Worm (Caenorhabditis elegans) whole organism, L2 larva: Measurements from ENCODE around the gene col-178.

Source experiments
- F13H6.1 ChIP-seq: sonication (generic microtip); optimal IDR thresholded peaks from 2 replicates; lab custom pipeline; 2016; ENCODE audit warnings: missing genetic modification characterization, missing compliant biosample characterization
- alr-1 ChIP-seq: fragments of 150-350 bp; optimal IDR thresholded peaks from 2 replicates; lab custom pipeline; 2014; ENCODE audit warnings: missing biosample characterization, missing genetic modification characterization
- ama-1 ChIP-seq: fragments of 150-350 bp; optimal IDR thresholded peaks from 2 replicates; lab custom pipeline; 2018; ENCODE audit warnings: inconsistent platforms
- ceh-82 ChIP-seq: fragments of 150-350 bp; optimal IDR thresholded peaks from 2 replicates; lab custom pipeline; 2014; ENCODE audit warnings: missing biosample characterization, missing genetic modification characterization
- lin-39 ChIP-seq: fragments of 150-350 bp; optimal IDR thresholded peaks from 2 replicates; lab custom pipeline; 2014; ENCODE audit warnings: missing biosample characterization, missing genetic modification reagents, missing genetic modification characterization
- nhr-11 ChIP-seq: fragments of 150-350 bp; optimal IDR thresholded peaks from 2 replicates; lab custom pipeline; 2014; ENCODE audit warnings: missing biosample characterization, missing genetic modification characterization
- unc-62 ChIP-seq: fragments of 150-350 bp; optimal IDR thresholded peaks from 2 replicates; lab custom pipeline; 2014; ENCODE audit warnings: missing biosample characterization, missing genetic modification reagents, missing genetic modification characterization
- zag-1 ChIP-seq: fragments of 150-350 bp; optimal IDR thresholded peaks from 2 replicates; lab custom pipeline; 2014; ENCODE audit warnings: missing biosample characterization, missing genetic modification characterization

- TF ChIP-seq nhr-11 (tag; lab: Kevin White, UChicago): no peak
- no peak for TF ChIP-seq zag-1 (tag; lab: Kevin White, UChicago)
- no peak for TF ChIP-seq alr-1 (tag; lab: Kevin White, UChicago)
- TF ChIP-seq ama-1: no peak
- TF ChIP-seq unc-62 (GFP tag; lab: Kevin White, UChicago): no peak
- no peak for TF ChIP-seq lin-39 (tag; lab: Kevin White, UChicago)
- no peak for TF ChIP-seq ceh-82 (tag; lab: Kevin White, UChicago)
- TF ChIP-seq F13H6.1 (tag; lab: Kevin White, UChicago): no peak
Observed at ce11 chrX:11208788-11209187, 9.5 kb downstream of the col-178 start, which contains the start of gene C34F6.5.
